Fruit fly (Drosophila melanogaster) whole organism, embryonic: ENCODE data around the gene spas.
A peak's percentile ranks its signal among the peaks of the same experiment; 100 is the strongest.

Experiments
- ATbp ChIP-seq: fragments of 200-800 bp; sonication (Bioruptor generic); optimal IDR thresholded peaks from 2 replicates; lab custom pipeline; 2017; ENCODE audit warnings: missing biosample characterization, mild to moderate bottlenecking, missing genetic modification characterization, missing genetic modification reagents
- Bgb ChIP-seq: fragments of 200-800 bp; sonication (Bioruptor generic); IDR thresholded peaks from 2 replicates; pipeline ENCODE4 v1.3.6; 2022; ENCODE audit warnings: missing biosample characterization, missing genetic modification characterization; ENCODE audit not compliant: partially characterized antibody
- C15 ChIP-seq: fragments of 200-800 bp; sonication (Bioruptor generic); IDR thresholded peaks from 3 replicates; pipeline ENCODE4 v1.3.6; 2022; ENCODE audit warnings: missing biosample characterization, missing genetic modification characterization
- CG10366 ChIP-seq: fragments of 200-800 bp; sonication (Bioruptor generic); IDR thresholded peaks from 2 replicates; pipeline ENCODE4 v1.3.6; 2022; ENCODE audit warnings: missing biosample characterization, missing genetic modification characterization
- CG11398 ChIP-seq: fragments of 200-800 bp; sonication (Bioruptor generic); optimal IDR thresholded peaks from 2 replicates; lab custom pipeline; 2016; ENCODE audit warnings: missing biosample characterization, missing genetic modification characterization
- CG11560 ChIP-seq: fragments of 200-800 bp; sonication (Bioruptor generic); IDR thresholded peaks from 3 replicates; pipeline ENCODE4 v1.3.6; 2022; ENCODE audit warnings: missing biosample characterization, missing genetic modification characterization
- CG12104 ChIP-seq: fragments of 200-800 bp; sonication (Bioruptor generic); optimal IDR thresholded peaks from 3 replicates; lab custom pipeline; 2016; ENCODE audit warnings: missing biosample characterization, missing genetic modification characterization
- CG12391 ChIP-seq: fragments of 200-800 bp; sonication (Bioruptor generic); optimal IDR thresholded peaks from 3 replicates; lab custom pipeline; 2018; ENCODE audit warnings: missing biosample characterization, mild to moderate bottlenecking, missing genetic modification characterization, moderate library complexity
- CG14014 ChIP-seq: fragments of 200-800 bp; sonication (Bioruptor generic); IDR thresholded peaks from 2 replicates; pipeline ENCODE4 v1.3.6; 2022; ENCODE audit warnings: missing biosample characterization, missing genetic modification characterization
- CG1602 ChIP-seq: fragments of 200-800 bp; sonication (Bioruptor generic); optimal IDR thresholded peaks from 3 replicates; lab custom pipeline; 2016; ENCODE audit warnings: missing biosample characterization, missing genetic modification characterization
- CG17186 ChIP-seq: fragments of 200-800 bp; sonication (Bioruptor generic); optimal IDR thresholded peaks from 3 replicates; lab custom pipeline; 2017; ENCODE audit warnings: missing biosample characterization, missing genetic modification reagents, missing genetic modification characterization
- CG2202 ChIP-seq: fragments of 200-800 bp; sonication (Bioruptor generic); optimal IDR thresholded peaks from 2 replicates; lab custom pipeline; 2018; ENCODE audit warnings: missing biosample characterization, mild to moderate bottlenecking, missing genetic modification characterization
- CG2712 ChIP-seq: fragments of 200-800 bp; optimal IDR thresholded peaks from 3 replicates; lab custom pipeline; 2019; ENCODE audit warnings: missing biosample characterization, mild to moderate bottlenecking, missing genetic modification characterization, moderate library complexity
- CG34376 ChIP-seq: fragments of 200-800 bp; sonication (Bioruptor generic); optimal IDR thresholded peaks from 2 replicates; lab custom pipeline; 2018; ENCODE audit warnings: missing biosample characterization, mild to moderate bottlenecking, missing genetic modification characterization
- CG3995 ChIP-seq: fragments of 200-800 bp; sonication (Bioruptor generic); optimal IDR thresholded peaks from 3 replicates; lab custom pipeline; 2016; ENCODE audit warnings: missing biosample characterization, missing genetic modification characterization
- CG4360 ChIP-seq: fragments of 200-800 bp; sonication (Bioruptor generic); IDR thresholded peaks from 2 replicates; pipeline ENCODE4 v1.3.6; 2022; ENCODE audit warnings: missing biosample characterization, missing genetic modification characterization
- CG4424 ChIP-seq: fragments of 200-800 bp; sonication (Bioruptor generic); optimal IDR thresholded peaks from 3 replicates; lab custom pipeline; 2016; ENCODE audit warnings: missing biosample characterization, missing genetic modification characterization
- CG6175 ChIP-seq: fragments of 200-800 bp; sonication (Bioruptor generic); IDR thresholded peaks from 3 replicates; pipeline ENCODE4 v1.3.6; 2022; ENCODE audit warnings: missing biosample characterization, missing genetic modification characterization
- CG6765 ChIP-seq: fragments of 200-800 bp; sonication (Bioruptor generic); optimal IDR thresholded peaks from 3 replicates; lab custom pipeline; 2017; ENCODE audit warnings: missing biosample characterization, mild to moderate bottlenecking, missing genetic modification characterization
- CG7271 ChIP-seq: fragments of 200-800 bp; sonication (Bioruptor generic); optimal IDR thresholded peaks from 2 replicates; lab custom pipeline; 2018; ENCODE audit warnings: missing biosample characterization, mild to moderate bottlenecking, missing genetic modification characterization, moderate library complexity
- CG7963 ChIP-seq: fragments of 200-800 bp; sonication (Bioruptor generic); IDR thresholded peaks from 3 replicates; pipeline ENCODE4 v1.3.6; 2022; ENCODE audit warnings: missing biosample characterization, missing genetic modification characterization; ENCODE audit not compliant: partially characterized antibody
- CG9215 ChIP-seq: fragments of 200-800 bp; sonication (Bioruptor generic); IDR thresholded peaks from 2 replicates; pipeline ENCODE4 v1.3.6; 2022; ENCODE audit warnings: missing biosample characterization, missing genetic modification characterization
- CG9609 ChIP-seq: fragments of 200-800 bp; sonication (Bioruptor generic); optimal IDR thresholded peaks from 3 replicates; lab custom pipeline; 2016; ENCODE audit warnings: missing biosample characterization, missing genetic modification characterization
- CG9727 ChIP-seq: fragments of 200-800 bp; sonication (Bioruptor generic); optimal IDR thresholded peaks from 3 replicates; lab custom pipeline; 2017; ENCODE audit warnings: missing biosample characterization, mild to moderate bottlenecking, missing genetic modification characterization
- CoRest ChIP-seq: fragments of 200-800 bp; sonication (Bioruptor generic); optimal IDR thresholded peaks from 3 replicates; lab custom pipeline; 2018; ENCODE audit warnings: missing biosample characterization, mild to moderate bottlenecking, missing genetic modification characterization, moderate library complexity
- D19A ChIP-seq: fragments of 200-800 bp; optimal IDR thresholded peaks from 3 replicates; lab custom pipeline; 2019; ENCODE audit warnings: missing biosample characterization, mild to moderate bottlenecking, missing genetic modification characterization, moderate library complexity
- H2.0 ChIP-seq: fragments of 200-800 bp; sonication (Bioruptor generic); IDR thresholded peaks from 2 replicates; pipeline ENCODE4 v1.3.6; 2022; ENCODE audit warnings: missing biosample characterization, missing genetic modification characterization
- Hr39 ChIP-seq: fragments of >200 bp; optimal IDR thresholded peaks from 2 replicates; lab custom pipeline; 2017
- Hr78 ChIP-seq, 2 experiments: fragments of 200-800 bp in 1 of 2; fragments of >200 bp in 1 of 2; sonication (Bioruptor generic) in 1 of 2; optimal IDR thresholded peaks; 2 replicates each; lab custom pipeline; 2017 to 2019; ENCODE audit warnings: missing biosample characterization in 2 of 2, missing genetic modification characterization in 2 of 2, mild to moderate bottlenecking in 1 of 2, moderate library complexity in 1 of 2
- Med ChIP-seq: fragments of 200-800 bp; sonication (Bioruptor generic); peaks from one replicate; lab custom pipeline; 2016; ENCODE audit warnings: missing biosample characterization, missing genetic modification characterization, mild to moderate bottlenecking, inconsistent platforms, moderate library complexity
- Mes4 ChIP-seq: fragments of 200-800 bp; sonication (Bioruptor generic); optimal IDR thresholded peaks from 2 replicates; lab custom pipeline; 2016; ENCODE audit warnings: missing biosample characterization, missing genetic modification characterization
- Rfx ChIP-seq: fragments of 200-800 bp; sonication (Bioruptor generic); IDR thresholded peaks from 2 replicates; pipeline ENCODE4 v1.3.6; 2022; ENCODE audit warnings: missing biosample characterization, missing genetic modification characterization
- Rx ChIP-seq: fragments of 200-800 bp; sonication (Bioruptor generic); IDR thresholded peaks from 2 replicates; pipeline ENCODE4 v1.3.6; 2022; ENCODE audit warnings: missing biosample characterization, missing genetic modification characterization
- Spps ChIP-seq: fragments of 200-800 bp; sonication (Bioruptor generic); optimal IDR thresholded peaks from 2 replicates; lab custom pipeline; 2018; ENCODE audit warnings: missing biosample characterization, mild to moderate bottlenecking, missing genetic modification characterization
- Tbp ChIP-seq: fragments of >200 bp; optimal IDR thresholded peaks from 2 replicates; lab custom pipeline; 2018; ENCODE audit warnings: missing biosample characterization, missing genetic modification characterization
- YL-1 ChIP-seq: fragments of 200-800 bp; sonication (Bioruptor generic); optimal IDR thresholded peaks from 3 replicates; lab custom pipeline; 2017; ENCODE audit warnings: missing biosample characterization, mild to moderate bottlenecking, missing genetic modification characterization
- cas ChIP-seq: fragments of 200-800 bp; sonication (Bioruptor generic); IDR thresholded peaks from 2 replicates; pipeline ENCODE4 v1.3.6; 2022; ENCODE audit warnings: missing biosample characterization, missing genetic modification characterization
- chn ChIP-seq: fragments of 200-800 bp; sonication (Bioruptor generic); optimal IDR thresholded peaks from 2 replicates; lab custom pipeline; 2016; ENCODE audit warnings: missing biosample characterization, missing genetic modification characterization
- crol ChIP-seq: fragments of 200-800 bp; sonication (Bioruptor generic); IDR thresholded peaks from 2 replicates; pipeline ENCODE4 v1.3.6; 2022; ENCODE audit warnings: missing biosample characterization, missing genetic modification characterization
- da ChIP-seq: fragments of 200-800 bp; sonication (Bioruptor generic); optimal IDR thresholded peaks from 2 replicates; lab custom pipeline; 2016; ENCODE audit warnings: missing biosample characterization, missing genetic modification characterization
- danr ChIP-seq: fragments of 200-800 bp; sonication (Bioruptor generic); IDR thresholded peaks from 2 replicates; pipeline ENCODE4 v1.3.6; 2022; ENCODE audit warnings: missing biosample characterization, missing genetic modification characterization
- dimm ChIP-seq: fragments of 200-800 bp; sonication (Bioruptor generic); IDR thresholded peaks from 2 replicates; pipeline ENCODE4 v1.3.6; 2022; ENCODE audit warnings: missing biosample characterization, missing genetic modification characterization
- disco-r ChIP-seq: fragments of 200-800 bp; sonication (Bioruptor generic); optimal IDR thresholded peaks from 2 replicates; lab custom pipeline; 2016; ENCODE audit warnings: missing biosample characterization, missing genetic modification characterization
- dpn ChIP-seq, 2 experiments: fragments of 200-800 bp; sonication (Bioruptor generic); optimal IDR thresholded peaks; 3 replicates each; lab custom pipeline; 2016; ENCODE audit warnings: missing biosample characterization in 2 of 2, missing genetic modification characterization in 2 of 2
- emc ChIP-seq: fragments of 200-800 bp; sonication (Bioruptor generic); optimal IDR thresholded peaks from 2 replicates; lab custom pipeline; 2016; ENCODE audit warnings: missing biosample characterization, missing genetic modification characterization
- eyg ChIP-seq: fragments of 200-800 bp; sonication (Bioruptor generic); optimal IDR thresholded peaks from 3 replicates; lab custom pipeline; 2016; ENCODE audit warnings: missing biosample characterization, missing genetic modification characterization
- gt ChIP-seq: fragments of 200-800 bp; sonication (Bioruptor generic); IDR thresholded peaks from 2 replicates; pipeline ENCODE4 v1.3.6; 2022; ENCODE audit warnings: missing biosample characterization, missing genetic modification characterization
- nau ChIP-seq: fragments of 200-800 bp; sonication (Bioruptor generic); optimal IDR thresholded peaks from 3 replicates; lab custom pipeline; 2017; ENCODE audit warnings: missing biosample characterization, mild to moderate bottlenecking, missing genetic modification characterization, missing genetic modification reagents
- pzg ChIP-seq: fragments of 200-800 bp; sonication (Bioruptor generic); optimal IDR thresholded peaks from 3 replicates; lab custom pipeline; 2018; ENCODE audit warnings: missing biosample characterization, mild to moderate bottlenecking, missing genetic modification characterization, moderate library complexity
- tin ChIP-seq: fragments of 200-800 bp; sonication (Bioruptor generic); optimal IDR thresholded peaks from 3 replicates; lab custom pipeline; 2016; ENCODE audit warnings: missing biosample characterization, missing genetic modification characterization
- tio ChIP-seq: fragments of 200-800 bp; sonication (Bioruptor generic); optimal IDR thresholded peaks from 2 replicates; lab custom pipeline; 2017; ENCODE audit warnings: missing biosample characterization, missing genetic modification characterization, inconsistent platforms
- unpg ChIP-seq: fragments of 200-800 bp; sonication (Bioruptor generic); optimal IDR thresholded peaks from 3 replicates; lab custom pipeline; 2018; ENCODE audit warnings: missing biosample characterization, mild to moderate bottlenecking, missing genetic modification characterization, moderate library complexity

Gene spas

dm6 chr3R:24047998-24048511 lies 10.0 kb downstream of the spas start, which contains the start of gene Rox8 (continued):
- no peak for TF ChIP-seq CG12104
- TF ChIP-seq CG11398 (GFP tag; lab: Kevin White, UChicago), result peak; percentile 11
- peak; percentile 48; the same call in 1 of the 2 replicates for TF ChIP-seq Bgb (GFP tag; lab: Robert Waterston, UW)
- TF ChIP-seq H2.0, result no peak
- TF ChIP-seq CG1602 (GFP tag; lab: Kevin White, UChicago), result peak; percentile 14
- no peak for TF ChIP-seq CG10366 (GFP tag; lab: Robert Waterston, UW)
- TF ChIP-seq Rfx (GFP tag; lab: Robert Waterston, UW), result peak; percentile 55
- no peak for TF ChIP-seq gt (GFP tag; lab: Robert Waterston, UW)
- no peak for TF ChIP-seq emc (GFP tag; lab: Kevin White, UChicago)
- no peak for TF ChIP-seq Tbp (GFP tag; lab: Kevin White, UChicago)
- TF ChIP-seq CG12391 (tag; lab: Kevin White, UChicago), result peak; percentile 44
- TF ChIP-seq CG14014, result peak; percentile 40; the same call in 1 of the 2 replicates
- TF ChIP-seq Spps (tag; lab: Kevin White, UChicago), result peak; percentile 21
- no peak for TF ChIP-seq Hr39
- peak; percentile 43 for TF ChIP-seq unpg (GFP tag; lab: Kevin White, UChicago)
- peak; percentile 46 for TF ChIP-seq CG9727 (GFP tag; lab: Kevin White, UChicago)
- TF ChIP-seq disco-r, result no peak
- TF ChIP-seq dpn (GFP tag; optimal IDR thresholded peaks at IDR 0.05; lab: Kevin White, UChicago), result peak; percentile 16 to 55
- TF ChIP-seq nau (GFP tag; lab: Kevin White, UChicago), result no peak
- TF ChIP-seq Rx (GFP tag; lab: Robert Waterston, UW), result no peak
- peak; percentile 29 for TF ChIP-seq CG4424 (GFP tag; lab: Kevin White, UChicago)
- TF ChIP-seq CG7271, result no peak
- TF ChIP-seq dimm (GFP tag; lab: Robert Waterston, UW), result no peak
- peak in 1 of 2 experiments; percentile 64 for TF ChIP-seq Hr78 (GFP tag; optimal IDR thresholded peaks at IDR 0.05; lab: Kevin White, UChicago)
- peak; percentile 58 for TF ChIP-seq pzg (GFP tag; lab: Kevin White, UChicago)
- no peak for TF ChIP-seq crol (GFP tag; lab: Robert Waterston, UW)
- TF ChIP-seq eyg (GFP tag; lab: Kevin White, UChicago), result no peak
- peak; percentile 44 for TF ChIP-seq CoRest (tag; lab: Kevin White, UChicago)
- peak; percentile 37 for TF ChIP-seq tin (GFP tag; lab: Kevin White, UChicago)
- TF ChIP-seq YL-1 (GFP tag; lab: Kevin White, UChicago), result peak; percentile 50
- no peak for TF ChIP-seq CG6175 (GFP tag; lab: Robert Waterston, UW)
- TF ChIP-seq cas (GFP tag; lab: Robert Waterston, UW), result no peak
- TF ChIP-seq CG6765 (GFP tag; lab: Kevin White, UChicago), result no peak
- TF ChIP-seq CG2712, result peak; percentile 50
- TF ChIP-seq D19A, result peak; percentile 38
- no peak for TF ChIP-seq ATbp (GFP tag; lab: Kevin White, UChicago)
- TF ChIP-seq danr, result no peak
- TF ChIP-seq Med (GFP tag; lab: Kevin White, UChicago), result peak; percentile 89
- TF ChIP-seq C15 (GFP tag; lab: Robert Waterston, UW), result no peak
- peak; percentile 47 for TF ChIP-seq CG3995 (GFP tag; lab: Kevin White, UChicago)
- peak; percentile 88 for TF ChIP-seq CG17186
- peak; percentile 79 for TF ChIP-seq CG34376
- no peak for TF ChIP-seq CG11560 (tag; lab: Robert Waterston, UW)
- peak; percentile 14 for TF ChIP-seq Mes4 (GFP tag; lab: Kevin White, UChicago)
- no peak for TF ChIP-seq da (GFP tag; lab: Kevin White, UChicago)
- TF ChIP-seq CG9215 (GFP tag; lab: Robert Waterston, UW), result no peak
- TF ChIP-seq tio (GFP tag; lab: Kevin White, UChicago), result no peak
- TF ChIP-seq CG4360, result no peak
- TF ChIP-seq CG7963, result no peak
- TF ChIP-seq chn (GFP tag; lab: Kevin White, UChicago), result peak; percentile 25
- TF ChIP-seq CG9609 (GFP tag; lab: Kevin White, UChicago), result peak; percentile 15
- TF ChIP-seq CG2202 (tag; lab: Kevin White, UChicago), result no peak
